Worm (Caenorhabditis elegans): ENCODE results near the gene hpo-40.

- no peak for TF ChIP-seq nhr-237 (tag; optimal IDR thresholded peaks at IDR 0.05)
- TF ChIP-seq ces-1 (GFP tag; optimal IDR thresholded peaks at IDR 0.05) = no peak
- TF ChIP-seq drap-1 (GFP tag; optimal IDR thresholded peaks at IDR 0.05) = no peak
- no peak for TF ChIP-seq pha-4 (tag; optimal IDR thresholded peaks at IDR 0.05)
- TF ChIP-seq flh-1 (GFP tag; optimal IDR thresholded peaks at IDR 0.05) = no peak
- no peak for TF ChIP-seq hlh-1 (tag; optimal IDR thresholded peaks at IDR 0.05)
- TF ChIP-seq unc-39 (tag; optimal IDR thresholded peaks at IDR 0.05) = no peak
- TF ChIP-seq elt-3 (tag; optimal IDR thresholded peaks at IDR 0.05) = no peak
- TF ChIP-seq bed-3 (GFP tag; optimal IDR thresholded peaks at IDR 0.05) = no peak
- TF ChIP-seq snpc-4 (tag; optimal IDR thresholded peaks at IDR 0.05) = no peak
Observed at ce11 chrV:10243105-10243504, 30.4 kb downstream of the hpo-40 start, which contains the start of gene C12D8.9.
